Fruit fly (Drosophila melanogaster) whole organism: ENCODE data around the gene CG13071.

ENCODE experiments used
- CG8478 ChIP-seq: fragments of >200 bp; optimal IDR thresholded peaks from 2 replicates; lab custom pipeline; 2018; ENCODE audit warnings: inconsistent platforms
- EcR ChIP-seq, 2 experiments: fragments of >200 bp; optimal IDR thresholded peaks; 2 replicates each; lab custom pipeline; 2017; ENCODE audit warnings: missing biosample characterization in 2 of 2, missing genetic modification characterization in 2 of 2, missing genetic modification reagents in 2 of 2
- psq ChIP-seq: fragments of >200 bp; optimal IDR thresholded peaks from 2 replicates; lab custom pipeline; 2017
- usp ChIP-seq: fragments of >200 bp; optimal IDR thresholded peaks from 2 replicates; lab custom pipeline; 2017; ENCODE audit warnings: missing biosample characterization, missing genetic modification characterization, mixed read lengths

- TF ChIP-seq EcR (GFP tag; optimal IDR thresholded peaks at IDR 0.05; lab: Kevin White, UChicago), result no peak
- no peak for TF ChIP-seq usp
- TF ChIP-seq CG8478 (lab: Kevin White, UChicago), result no peak
- TF ChIP-seq psq (lab: Kevin White, UChicago), result no peak
Observed at dm6 chr3L:16259552-16259951, 3.0 kb upstream of the CG13071 start, which contains the start of gene CG13053.
